Fruit fly (Drosophila melanogaster) whole organism, adult: ENCODE measurements around the gene swm.

ENCODE experiments used
- CG11617 ChIP-seq: fragments of 200-800 bp; sonication (Bioruptor generic); optimal IDR thresholded peaks from 2 replicates; lab custom pipeline; 2017; ENCODE audit warnings: mild to moderate bottlenecking, missing biosample characterization, missing genetic modification reagents, missing genetic modification characterization
- CG12768 ChIP-seq: fragments of 200-800 bp; sonication (Bioruptor generic); optimal IDR thresholded peaks from 2 replicates; lab custom pipeline; 2017; ENCODE audit warnings: missing biosample characterization, missing genetic modification characterization, mild to moderate bottlenecking, moderate library complexity, missing genetic modification reagents
- CG14711 ChIP-seq: fragments of 200-800 bp; sonication (Bioruptor generic); optimal IDR thresholded peaks from 2 replicates; lab custom pipeline; 2018; ENCODE audit warnings: missing biosample characterization, mild to moderate bottlenecking, missing genetic modification characterization, moderate library complexity
- CG1620 ChIP-seq: fragments of 200-800 bp; sonication (Bioruptor generic); optimal IDR thresholded peaks from 2 replicates; lab custom pipeline; 2016; ENCODE audit warnings: missing biosample characterization, missing genetic modification characterization
- CG33017 ChIP-seq: fragments of 200-800 bp; sonication (Bioruptor generic); optimal IDR thresholded peaks from 2 replicates; lab custom pipeline; 2018; ENCODE audit warnings: missing biosample characterization, mild to moderate bottlenecking, missing genetic modification characterization, moderate library complexity
- CG5204 ChIP-seq: fragments of 200-800 bp; sonication (Bioruptor generic); optimal IDR thresholded peaks from 2 replicates; lab custom pipeline; 2016; ENCODE audit warnings: missing biosample characterization, missing genetic modification characterization
- CG7045 ChIP-seq: fragments of 200-800 bp; sonication (Bioruptor generic); optimal IDR thresholded peaks from 2 replicates; lab custom pipeline; 2017; ENCODE audit warnings: missing biosample characterization, mild to moderate bottlenecking, missing genetic modification characterization
- CG7101 ChIP-seq: fragments of 200-800 bp; sonication (Bioruptor generic); optimal IDR thresholded peaks from 2 replicates; lab custom pipeline; 2018; ENCODE audit warnings: missing biosample characterization, mild to moderate bottlenecking, missing genetic modification characterization, moderate library complexity
- Clk ChIP-seq: fragments of 200-800 bp; sonication (Bioruptor generic); optimal IDR thresholded peaks from 2 replicates; lab custom pipeline; 2017; ENCODE audit warnings: missing biosample characterization, missing genetic modification characterization
- Crg-1 ChIP-seq: fragments of 200-800 bp; sonication (Bioruptor generic); optimal IDR thresholded peaks from 2 replicates; lab custom pipeline; 2016; ENCODE audit warnings: missing biosample characterization, missing genetic modification characterization
- Hr96 ChIP-seq: fragments of 200-800 bp; sonication (Bioruptor generic); optimal IDR thresholded peaks from 2 replicates; lab custom pipeline; 2016; ENCODE audit warnings: missing biosample characterization, missing genetic modification characterization
- Mnt ChIP-seq: fragments of 200-800 bp; sonication (Bioruptor generic); optimal IDR thresholded peaks from 2 replicates; lab custom pipeline; 2016; ENCODE audit warnings: missing biosample characterization, mild to moderate bottlenecking, missing genetic modification characterization
- bab1 ChIP-seq: fragments of 200-800 bp; sonication (Bioruptor generic); optimal IDR thresholded peaks from 3 replicates; lab custom pipeline; 2019; ENCODE audit warnings: missing biosample characterization, mild to moderate bottlenecking, missing genetic modification characterization, moderate library complexity
- cic ChIP-seq: fragments of 200-800 bp; sonication (Bioruptor generic); optimal IDR thresholded peaks from 2 replicates; lab custom pipeline; 2017; ENCODE audit warnings: missing biosample characterization, mild to moderate bottlenecking, missing genetic modification characterization, moderate library complexity
- cnc ChIP-seq, 2 experiments: fragments of >200 bp; optimal IDR thresholded peaks; 2 replicates each; lab custom pipeline; 2017
- kay ChIP-seq: fragments of 200-800 bp; sonication (Bioruptor generic); peaks from one replicate; lab custom pipeline; 2016; ENCODE audit warnings: missing biosample characterization, missing genetic modification characterization, borderline replicate concordance
- ovo ChIP-seq: fragments of 200-800 bp; sonication (Bioruptor generic); optimal IDR thresholded peaks from 2 replicates; lab custom pipeline; 2016; ENCODE audit warnings: missing biosample characterization, missing genetic modification characterization
- pad ChIP-seq: fragments of 200-800 bp; sonication (Bioruptor generic); optimal IDR thresholded peaks from 3 replicates; lab custom pipeline; 2017; ENCODE audit warnings: missing biosample characterization, missing genetic modification characterization, mild to moderate bottlenecking, moderate library complexity, missing genetic modification reagents
- tj ChIP-seq: fragments of 200-800 bp; sonication (Bioruptor generic); optimal IDR thresholded peaks from 3 replicates; lab custom pipeline; 2017; ENCODE audit warnings: missing biosample characterization, mild to moderate bottlenecking, missing genetic modification characterization, moderate library complexity
- toe ChIP-seq: fragments of 200-800 bp; sonication (Bioruptor generic); optimal IDR thresholded peaks from 2 replicates; lab custom pipeline; 2016; ENCODE audit warnings: missing biosample characterization, missing genetic modification characterization

Gene swm

DNA sequence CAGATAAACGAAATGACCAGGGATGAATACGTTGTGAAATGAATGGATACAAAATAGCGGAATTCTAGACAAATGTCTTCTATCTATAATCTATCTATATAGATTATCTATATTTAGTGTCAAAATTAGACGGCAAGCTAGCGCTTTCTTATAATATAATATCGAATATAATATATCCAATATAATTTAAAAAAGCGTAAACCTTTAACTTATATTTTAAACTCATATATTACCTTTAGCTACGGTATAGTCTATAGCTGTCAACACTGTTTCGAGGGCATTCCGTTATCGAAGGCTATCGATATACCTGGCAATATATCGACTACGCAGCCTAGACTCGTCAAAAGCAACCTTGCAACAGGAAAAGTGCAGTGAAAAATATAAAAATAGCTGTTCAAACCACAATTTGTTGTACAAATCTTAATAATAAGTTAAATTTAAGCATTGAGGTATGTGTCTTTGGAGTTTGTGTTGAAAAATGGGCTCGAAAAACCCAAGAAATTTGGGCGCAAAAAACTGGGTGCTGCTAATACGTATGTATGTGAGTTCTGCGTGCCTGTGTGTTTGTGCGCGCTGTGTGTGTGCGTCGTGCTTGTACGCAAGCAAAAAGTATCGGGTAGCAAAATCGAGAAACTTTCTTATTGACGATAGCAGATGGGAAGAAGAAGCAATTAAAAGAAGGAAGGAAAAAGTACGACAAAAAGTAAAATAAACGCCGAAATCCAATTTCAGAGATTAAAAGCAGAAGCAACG lies at the start of gene swm, which contains the start of gene Ctu2:
TSS of gene swm (plus strand) at position 318 of the 753 bp plus-strand sequence.
TSS of gene Ctu2 (minus strand) at position 320 of the 753 bp plus-strand sequence.
- TF ChIP-seq cnc (optimal IDR thresholded peaks at IDR 0.05; lab: Kevin White, UChicago) (no peak), tj (peak; percentile 70), CG33017 (tag; lab: Kevin White, UChicago) (peak; percentile 59), cic (GFP tag; lab: Kevin White, UChicago) (no peak), CG11617 (GFP tag; lab: Kevin White, UChicago) (peak; percentile 73), toe (GFP tag; lab: Kevin White, UChicago) (no peak), kay (GFP tag; lab: Kevin White, UChicago) (no peak), Mnt (peak; percentile 37), bab1 (GFP tag; lab: Kevin White, UChicago) (peak; percentile 78), pad (GFP tag; lab: Kevin White, UChicago) (peak; percentile 38), ovo (GFP tag; lab: Kevin White, UChicago) (peak; percentile 67), CG1620 (GFP tag; lab: Kevin White, UChicago) (peak; percentile 27), CG7045 (GFP tag; lab: Kevin White, UChicago) (peak; percentile 60), Crg-1 (GFP tag; lab: Kevin White, UChicago) (peak; percentile 46), Hr96 (peak; percentile 11), Clk (GFP tag; lab: Kevin White, UChicago) (peak; percentile 36), CG12768 (peak; percentile 74), CG14711 (tag; lab: Kevin White, UChicago) (peak; percentile 81), CG5204 (no peak), CG7101 (tag; lab: Kevin White, UChicago) (peak; percentile 85)

dm6 chr2L:19444734-19445140 lies 48.3 kb upstream of the swm start, which contains the start of gene Hs2st:
Hs2st (minus strand) TSS chr2L:19444750.
- TF ChIP-seq bab1 (GFP tag; lab: Kevin White, UChicago) = peak; percentile 91
- peak; percentile 92 for TF ChIP-seq ovo (GFP tag; lab: Kevin White, UChicago)
- TF ChIP-seq CG7101 (tag; lab: Kevin White, UChicago) = peak; percentile 92
- TF ChIP-seq toe (GFP tag; lab: Kevin White, UChicago) = peak; percentile 98
- peak; percentile 79 for TF ChIP-seq cic (GFP tag; lab: Kevin White, UChicago)
- TF ChIP-seq CG12768 = peak; percentile 95
- TF ChIP-seq tj = peak; percentile 94
- no peak for TF ChIP-seq kay (GFP tag; lab: Kevin White, UChicago)
- TF ChIP-seq Crg-1 (GFP tag; lab: Kevin White, UChicago) = peak; percentile 98
- peak; percentile 91 for TF ChIP-seq Mnt
- peak; percentile 96 for TF ChIP-seq Hr96
- peak; percentile 98 for TF ChIP-seq CG1620 (GFP tag; lab: Kevin White, UChicago)
- TF ChIP-seq CG7045 (GFP tag; lab: Kevin White, UChicago) = peak; percentile 90
- peak; percentile 96 for TF ChIP-seq CG14711 (tag; lab: Kevin White, UChicago)
- TF ChIP-seq cnc (optimal IDR thresholded peaks at IDR 0.05; lab: Kevin White, UChicago) = no peak
- TF ChIP-seq CG33017 (tag; lab: Kevin White, UChicago) = peak; percentile 85
- peak; percentile 96 for TF ChIP-seq Clk (GFP tag; lab: Kevin White, UChicago)
- peak; percentile 96 for TF ChIP-seq CG5204
- peak; percentile 88 for TF ChIP-seq pad (GFP tag; lab: Kevin White, UChicago)
- TF ChIP-seq CG11617 (GFP tag; lab: Kevin White, UChicago) = peak; percentile 95

- TF ChIP-seq ovo (GFP tag; lab: Kevin White, UChicago) = no peak
- no peak for TF ChIP-seq CG5204
- no peak for TF ChIP-seq pad (GFP tag; lab: Kevin White, UChicago)
- TF ChIP-seq tj = peak; percentile 52
- TF ChIP-seq toe (GFP tag; lab: Kevin White, UChicago) = no peak
- TF ChIP-seq Mnt = peak; percentile 67
- peak; percentile 20 for TF ChIP-seq CG14711 (tag; lab: Kevin White, UChicago)
- TF ChIP-seq Clk (GFP tag; lab: Kevin White, UChicago) = no peak
- TF ChIP-seq CG7045 (GFP tag; lab: Kevin White, UChicago) = no peak
- TF ChIP-seq CG33017 (tag; lab: Kevin White, UChicago) = no peak
- TF ChIP-seq kay (GFP tag; lab: Kevin White, UChicago) = no peak
- no peak for TF ChIP-seq CG11617 (GFP tag; lab: Kevin White, UChicago)
- no peak for TF ChIP-seq bab1 (GFP tag; lab: Kevin White, UChicago)
- no peak for TF ChIP-seq Crg-1 (GFP tag; lab: Kevin White, UChicago)
- TF ChIP-seq CG1620 (GFP tag; lab: Kevin White, UChicago) = no peak
- no peak for TF ChIP-seq Hr96
- TF ChIP-seq cic (GFP tag; lab: Kevin White, UChicago) = peak; percentile 16
- TF ChIP-seq CG12768 = no peak
- TF ChIP-seq CG7101 (tag; lab: Kevin White, UChicago) = no peak
- TF ChIP-seq cnc (optimal IDR thresholded peaks at IDR 0.05; lab: Kevin White, UChicago) = no peak
These were observed 40.3 kb upstream of the swm start for dm6 chr2L:19452535-19453317.

DNA sequence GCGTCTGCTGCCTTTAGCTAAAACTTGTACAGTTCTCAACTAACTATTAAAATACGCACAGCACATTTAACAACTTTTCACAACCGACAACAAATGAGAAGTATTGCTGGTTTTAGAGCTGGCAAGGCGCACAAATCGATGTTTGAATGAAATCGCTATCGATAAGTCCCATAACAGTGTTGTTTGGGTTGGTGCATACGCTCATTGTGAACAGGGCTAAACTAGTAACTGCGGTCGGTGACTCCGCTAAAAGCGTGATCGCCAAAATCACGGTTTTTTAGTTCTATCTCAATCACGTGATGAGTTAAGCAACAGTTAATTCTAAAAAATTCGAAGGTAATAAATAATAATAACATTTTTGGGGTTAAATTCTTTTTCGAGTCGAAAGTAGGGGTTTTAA lies 39.7 kb upstream of the swm start, which contains the start of gene Top2:
TSS of gene Top2 (minus strand) at position 110 of the 400 bp plus-strand sequence.
- TF ChIP-seq CG5204 = peak; percentile 26
- peak; percentile 57 for TF ChIP-seq bab1 (GFP tag; lab: Kevin White, UChicago)
- TF ChIP-seq CG33017 (tag; lab: Kevin White, UChicago) = no peak
- TF ChIP-seq CG11617 (GFP tag; lab: Kevin White, UChicago) = no peak
- TF ChIP-seq CG14711 (tag; lab: Kevin White, UChicago) = peak; percentile 11
- TF ChIP-seq toe (GFP tag; lab: Kevin White, UChicago) = peak; percentile 8
- no peak for TF ChIP-seq Crg-1 (GFP tag; lab: Kevin White, UChicago)
- TF ChIP-seq CG1620 (GFP tag; lab: Kevin White, UChicago) = peak; percentile 30
- peak; percentile 33 for TF ChIP-seq CG7101 (tag; lab: Kevin White, UChicago)
- TF ChIP-seq ovo (GFP tag; lab: Kevin White, UChicago) = no peak
- TF ChIP-seq Clk (GFP tag; lab: Kevin White, UChicago) = no peak
- no peak for TF ChIP-seq cnc (optimal IDR thresholded peaks at IDR 0.05; lab: Kevin White, UChicago)
- no peak for TF ChIP-seq Hr96
- no peak for TF ChIP-seq kay (GFP tag; lab: Kevin White, UChicago)
- no peak for TF ChIP-seq cic (GFP tag; lab: Kevin White, UChicago)
- no peak for TF ChIP-seq CG7045 (GFP tag; lab: Kevin White, UChicago)
- TF ChIP-seq Mnt = peak; percentile 59
- peak; percentile 21 for TF ChIP-seq pad (GFP tag; lab: Kevin White, UChicago)
